Fruit fly (Drosophila melanogaster) whole organism, larva: Measurements from ENCODE around the gene moi.
A peak's percentile ranks its signal among the peaks of the same experiment; 100 is the strongest.

Source experiments
- noc ChIP-seq: fragments of 200-800 bp; sonication (Bioruptor generic); optimal IDR thresholded peaks from 3 replicates; lab custom pipeline; 2019; ENCODE audit warnings: missing biosample characterization, mild to moderate bottlenecking, missing genetic modification characterization, moderate library complexity

Gene moi

dm6 chr3R:18298298-18298899, 43.1 kb downstream of the moi start:
- TF ChIP-seq noc (tag; lab: Kevin White, UChicago) = peak; percentile 30

DNA sequence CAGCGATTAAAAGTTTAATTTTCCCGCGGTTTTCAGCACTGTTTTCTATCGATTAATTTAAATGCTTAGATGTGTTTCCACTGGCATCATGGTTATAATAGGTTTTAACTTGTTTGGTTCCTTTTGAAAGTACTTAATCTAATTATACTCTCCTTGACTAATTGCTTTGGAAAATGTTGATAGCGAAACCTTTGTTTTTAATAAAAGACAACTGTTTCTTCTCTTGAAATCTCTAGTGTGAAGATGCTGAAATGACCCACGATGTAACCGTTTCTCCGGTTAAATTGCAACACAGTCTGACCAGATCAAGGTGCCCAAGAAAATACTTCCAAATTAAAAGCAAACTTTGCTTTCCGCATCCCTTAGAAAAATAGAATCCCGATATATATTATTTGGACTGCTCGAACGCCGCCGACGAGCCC, 43.6 kb downstream of the moi start, which contains the start of gene Dlc90F:
Gene Dlc90F, plus strand, starts transcription at position 330 of the 422 bp plus-strand sequence.
- TF ChIP-seq noc (tag; lab: Kevin White, UChicago) = peak; percentile 6

DNA sequence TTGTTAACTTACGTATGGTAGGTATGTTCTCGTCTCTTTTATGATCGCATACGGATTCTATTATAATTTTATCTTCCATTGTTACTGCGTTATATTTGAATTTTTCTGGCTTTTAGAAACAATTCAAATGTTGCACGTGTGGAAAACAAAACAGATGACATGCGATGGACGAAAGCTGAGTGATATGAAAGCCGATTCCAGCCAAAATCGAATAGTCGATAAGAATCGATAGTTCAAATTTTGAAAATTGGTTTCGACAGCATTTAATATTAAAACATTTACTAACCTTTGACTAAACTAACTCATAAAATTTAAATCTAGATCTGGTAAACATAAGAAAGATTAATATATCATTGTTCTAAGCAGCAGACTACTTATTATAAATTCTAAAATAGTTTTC, 46.2 kb downstream of the moi start, which contains the start of gene Polr1E:
Gene Polr1E, minus strand, starts transcription at position 160 of the 400 bp plus-strand sequence.
- no peak for TF ChIP-seq noc (tag; lab: Kevin White, UChicago)

dm6 chr3R:18302749-18303148, 47.4 kb downstream of the moi start, which contains the start of gene CG7126:
TSS of gene CG7126 (minus strand) at chr3R:18302849.
- TF ChIP-seq noc (tag; lab: Kevin White, UChicago) = no peak
